In genomic region chrIII:3026679-3027078, ce11 we compare ENCODE assay signal across 2 worm cellular contexts.
A peak's percentile ranks its signal among the peaks of the same experiment; 100 is the strongest.
TF ChIP-seq lines count a peak whose summit lies in the region.

No protein-coding gene starts in this region.

TF ChIP-seq in whole organism, mixed stage, embryonic, 35 proteins besides CTCF, POLR2A, EP300 and RAD21:
- no peak for TF ChIP-seq lin-32 (GFP tag; optimal IDR thresholded peaks at IDR 0.05; lab: Kevin White, UChicago)
- TF ChIP-seq zip-8 (tag; optimal IDR thresholded peaks at IDR 0.05; lab: Kevin White, UChicago) = peak; percentile 53

TF ChIP-seq in whole organism, young adult, 124 proteins besides CTCF, POLR2A, EP300 and RAD21:
- TF ChIP-seq cebp-1 (GFP tag; IDR thresholded peaks at IDR 0.05; lab: Robert Waterston, UW) (no peak), cebp-1 (tag; optimal IDR thresholded peaks at IDR 0.05; lab: Kevin White, UChicago) (peak; percentile 32), him-1 (tag; optimal IDR thresholded peaks at IDR 0.05; lab: Kevin White, UChicago) (no peak)
TF ChIP-seq in whole organism, young adult: peak in this region for 1.
